Worm (Caenorhabditis elegans): ENCODE measurements around the gene saeg-1.

- no peak for TF ChIP-seq flt-1 (GFP tag; IDR thresholded peaks at IDR 0.05)
- no peak for TF ChIP-seq klf-2 (GFP tag; conservative IDR thresholded peaks at IDR 0.05)
- TF ChIP-seq T22C8.4 (GFP tag; IDR thresholded peaks at IDR 0.05) = no peak
Measured at ce11 chrV:10880138-10880882, 14.8 kb upstream of the saeg-1 start, which contains the start of gene F32D8.1.
